Worm (Caenorhabditis elegans) whole organism, young adult: ENCODE measurements around the gene cwf-19L1.
A peak's percentile ranks its signal among the peaks of the same experiment; 100 is the strongest.
"Not testable (repeated sequence)": the region's sequence is repeated elsewhere in the genome, so short reads cannot be mapped to it uniquely, and the experiment has no call there.

ENCODE experiments used
- B0019.2 ChIP-seq: fragments of 200-800 bp; sonication (Bioruptor generic); conservative IDR thresholded peaks from 2 replicates; pipeline ENCODE4 v1.3.6; 2022; ENCODE audit warnings: missing genetic modification reagents, missing genetic modification characterization, missing compliant biosample characterization
- B0261.1 ChIP-seq: sonication (generic microtip); optimal IDR thresholded peaks from 2 replicates; lab custom pipeline; 2016; ENCODE audit warnings: mild to moderate bottlenecking, missing genetic modification characterization, moderate library complexity, missing compliant biosample characterization
- D2030.7 ChIP-seq: fragments of 200-800 bp; sonication (Bioruptor generic); IDR thresholded peaks from 2 replicates; pipeline ENCODE4 v1.3.6; 2022; ENCODE audit warnings: missing genetic modification reagents, missing genetic modification characterization, missing compliant biosample characterization
- F55B11.4 ChIP-seq: sonication (generic microtip); optimal IDR thresholded peaks from 2 replicates; lab custom pipeline; 2016; ENCODE audit warnings: missing compliant biosample characterization, missing genetic modification characterization, borderline replicate concordance; ENCODE audit not compliant: insufficient read depth
- K12H6.12 ChIP-seq: fragments of 200-800 bp; sonication (Bioruptor generic); optimal IDR thresholded peaks from 2 replicates; lab custom pipeline; 2018; ENCODE audit warnings: mild to moderate bottlenecking, missing genetic modification characterization, missing compliant biosample characterization
- T07F8.4 ChIP-seq: sonication (generic microtip); optimal IDR thresholded peaks from 2 replicates; lab custom pipeline; 2016; ENCODE audit warnings: mild to moderate bottlenecking, missing genetic modification characterization, moderate library complexity, missing compliant biosample characterization
- T26A5.8 ChIP-seq: sonication (generic microtip); optimal IDR thresholded peaks from 2 replicates; lab custom pipeline; 2016; ENCODE audit warnings: missing genetic modification characterization, missing compliant biosample characterization
- Y67H2A.10 ChIP-seq: fragments of 200-800 bp; sonication (Bioruptor generic); conservative IDR thresholded peaks from 2 replicates; pipeline ENCODE4 v1.3.6; 2022; ENCODE audit warnings: missing genetic modification reagents, missing genetic modification characterization, missing compliant biosample characterization
- ama-1 ChIP-seq, 3 experiments: fragments of 150-350 bp in 1 of 3; sonication (generic microtip) in 2 of 3; optimal IDR thresholded peaks; 2 replicates each; lab custom pipeline; 2014 to 2018; ENCODE audit warnings: missing biosample characterization in 2 of 3, missing genetic modification characterization in 2 of 3, missing genetic modification reagents in 2 of 3
- aptf-3 ChIP-seq: fragments of 200-800 bp; sonication (Bioruptor generic); IDR thresholded peaks from 2 replicates; pipeline ENCODE4 v1.3.6; 2022; ENCODE audit warnings: missing genetic modification characterization, missing compliant biosample characterization
- bed-2 ChIP-seq: fragments of 200-800 bp; sonication (Bioruptor generic); IDR thresholded peaks from 2 replicates; pipeline ENCODE4 v1.3.6; 2022; ENCODE audit warnings: missing genetic modification reagents, missing genetic modification characterization, missing compliant biosample characterization
- cebp-1 ChIP-seq, 2 experiments: fragments of 200-800 bp in 1 of 2; sonication (Bioruptor generic) in 1 of 2; sonication (generic microtip) in 1 of 2; IDR thresholded peaks in 1 of 2; optimal IDR thresholded peaks in 1 of 2; 2 replicates each; pipeline versions ENCODE4 v1.3.6 to Lab custom; 2017 to 2022; ENCODE audit warnings: missing compliant biosample characterization in 2 of 2, missing genetic modification characterization in 2 of 2, mild to moderate bottlenecking in 1 of 2, missing genetic modification reagents in 1 of 2, moderate library complexity in 1 of 2
- ceh-79 ChIP-seq: sonication (generic microtip); optimal IDR thresholded peaks from 2 replicates; lab custom pipeline; 2017; ENCODE audit warnings: mild to moderate bottlenecking, missing genetic modification characterization, missing compliant biosample characterization
- dpff-1 ChIP-seq: sonication (generic microtip); optimal IDR thresholded peaks from 2 replicates; lab custom pipeline; 2017; ENCODE audit warnings: mild to moderate bottlenecking, missing genetic modification characterization, missing compliant biosample characterization
- egl-44 ChIP-seq: fragments of 200-800 bp; sonication (Bioruptor generic); IDR thresholded peaks from 2 replicates; pipeline ENCODE4 v1.3.6; 2022; ENCODE audit warnings: missing genetic modification reagents, missing genetic modification characterization, missing compliant biosample characterization
- egrh-3 ChIP-seq: fragments of 200-800 bp; sonication (Bioruptor generic); IDR thresholded peaks from 2 replicates; pipeline ENCODE4 v1.3.6; 2022; ENCODE audit warnings: missing genetic modification reagents, missing genetic modification characterization, missing compliant biosample characterization
- him-1 ChIP-seq: sonication (generic microtip); optimal IDR thresholded peaks from 2 replicates; lab custom pipeline; 2016; ENCODE audit warnings: missing genotype, missing genetic modification reagents, missing genetic modification characterization, missing compliant biosample characterization
- hmg-1.2 ChIP-seq: fragments of 200-800 bp; sonication (Bioruptor generic); IDR thresholded peaks from 2 replicates; pipeline ENCODE4 v1.3.6; 2022; ENCODE audit warnings: missing genetic modification reagents, missing genetic modification characterization, missing compliant biosample characterization
- let-607 ChIP-seq, 2 experiments: fragments of 200-800 bp in 1 of 2; sonication (Bioruptor generic) in 1 of 2; sonication (generic microtip) in 1 of 2; optimal IDR thresholded peaks; 2 replicates each; lab custom pipeline; 2016 to 2018; ENCODE audit warnings: mild to moderate bottlenecking in 2 of 2, missing compliant biosample characterization in 2 of 2, missing genetic modification characterization in 2 of 2, moderate library complexity in 2 of 2, missing genotype in 1 of 2
- lin-35 ChIP-seq, 3 experiments: fragments of 150-350 bp in 2 of 3; sonication (generic microtip) in 1 of 3; optimal IDR thresholded peaks; 2 replicates each; lab custom pipeline; 2014 to 2018; ENCODE audit warnings: missing biosample characterization in 3 of 3, missing genetic modification characterization in 3 of 3, missing genetic modification reagents in 3 of 3
- lin-40 ChIP-seq: sonication (generic microtip); optimal IDR thresholded peaks from 2 replicates; lab custom pipeline; 2016; ENCODE audit warnings: missing genetic modification characterization, mild to moderate bottlenecking, missing compliant biosample characterization, missing genotype, missing genetic modification reagents
- lin-54 ChIP-seq: fragments of 200-800 bp; sonication (Bioruptor generic); optimal IDR thresholded peaks from 2 replicates; lab custom pipeline; 2018; ENCODE audit warnings: mild to moderate bottlenecking, missing genetic modification characterization, missing compliant biosample characterization
- lir-1 ChIP-seq: fragments of 200-800 bp; sonication (Bioruptor generic); conservative IDR thresholded peaks from 2 replicates; pipeline ENCODE4 v1.3.6; 2022; ENCODE audit warnings: missing genetic modification reagents, missing genetic modification characterization, missing compliant biosample characterization
- lsy-27 ChIP-seq: sonication (generic microtip); optimal IDR thresholded peaks from 2 replicates; lab custom pipeline; 2017; ENCODE audit warnings: missing genetic modification characterization, mild to moderate bottlenecking, missing compliant biosample characterization, antibody characterized with exemption, missing genotype, borderline replicate concordance; ENCODE audit not compliant: insufficient read depth
- mcd-1 ChIP-seq: fragments of 200-800 bp; sonication (Bioruptor generic); IDR thresholded peaks from 2 replicates; pipeline ENCODE4 v1.3.6; 2022; ENCODE audit warnings: missing genetic modification reagents, missing genetic modification characterization, missing compliant biosample characterization
- nfyb-1 ChIP-seq: fragments of 200-800 bp; sonication (Bioruptor generic); IDR thresholded peaks from 2 replicates; pipeline ENCODE4 v1.3.6; 2022; ENCODE audit warnings: missing genetic modification reagents, missing genetic modification characterization, missing compliant biosample characterization
- nhr-80 ChIP-seq: sonication (generic microtip); optimal IDR thresholded peaks from 2 replicates; lab custom pipeline; 2016; ENCODE audit warnings: missing genetic modification characterization, missing compliant biosample characterization
- ztf-18 ChIP-seq: sonication (generic microtip); optimal IDR thresholded peaks from 2 replicates; lab custom pipeline; 2016; ENCODE audit warnings: missing genotype, mild to moderate bottlenecking, missing genetic modification characterization, missing compliant biosample characterization
- ztf-25 ChIP-seq: fragments of 200-800 bp; sonication (Bioruptor generic); IDR thresholded peaks from 2 replicates; pipeline ENCODE4 v1.3.6; 2022; ENCODE audit warnings: missing genetic modification reagents, missing genetic modification characterization, missing compliant biosample characterization
- ztf-3 ChIP-seq: fragments of 200-800 bp; sonication (Bioruptor generic); optimal IDR thresholded peaks from 2 replicates; lab custom pipeline; 2018; ENCODE audit warnings: mild to moderate bottlenecking, missing genetic modification characterization, missing compliant biosample characterization

Gene cwf-19L1

ce11 chrV:6107474-6107873 lies at the start of gene cwf-19L1 (continued):
- TF ChIP-seq lir-1 (0 out of 2 replicates have a peak, but pooled peaks have one; percentile 26), Y67H2A.10 (GFP tag; lab: Robert Waterston, UW) (no peak), egl-44 (no peak), egrh-3 (GFP tag; lab: Robert Waterston, UW) (no peak), B0019.2 (GFP tag; lab: Robert Waterston, UW) (0 out of 2 replicates have a peak, but pooled peaks have one; percentile 49), nfyb-1 (GFP tag; lab: Robert Waterston, UW) (no peak), lin-40 (no peak), mcd-1 (GFP tag; lab: Robert Waterston, UW) (no peak), bed-2 (GFP tag; lab: Robert Waterston, UW) (no peak), cebp-1 (GFP tag; IDR thresholded peaks at IDR 0.05; lab: Robert Waterston, UW) (no peak), cebp-1 (tag; optimal IDR thresholded peaks at IDR 0.05; lab: Kevin White, UChicago) (peak; percentile 19), dpff-1 (no peak), hmg-1.2 (GFP tag; lab: Robert Waterston, UW) (peak; percentile 18; the same call in 1 of the 2 replicates), let-607 (tag; optimal IDR thresholded peaks at IDR 0.05; lab: Kevin White, UChicago) (no peak), him-1 (tag; lab: Kevin White, UChicago) (no peak), F55B11.4 (tag; lab: Kevin White, UChicago) (no peak), D2030.7 (GFP tag; lab: Robert Waterston, UW) (0 out of 2 replicates have a peak, but pooled peaks have one; percentile 22), aptf-3 (GFP tag; lab: Robert Waterston, UW) (no peak), lin-35 (GFP tag; optimal IDR thresholded peaks at IDR 0.05; lab: Kevin White, UChicago) (peak in 1 of 3 experiments; percentile 80), lsy-27 (tag; lab: Kevin White, UChicago) (no peak), B0261.1 (no peak)

- TF ChIP-seq K12H6.12 (no peak), ceh-79 (tag; lab: Kevin White, UChicago) (no peak), T07F8.4 (tag; lab: Kevin White, UChicago) (no peak), B0019.2 (GFP tag; lab: Robert Waterston, UW) (no peak), nhr-80 (no peak), lin-35 (GFP tag; optimal IDR thresholded peaks at IDR 0.05; lab: Kevin White, UChicago) (no peak), ztf-25 (no peak), T26A5.8 (tag; lab: Kevin White, UChicago) (no peak), Y67H2A.10 (GFP tag; lab: Robert Waterston, UW) (no peak), dpff-1 (no peak), ama-1 (optimal IDR thresholded peaks at IDR 0.05; lab: Kevin White, UChicago) (no peak), ama-1 (GFP tag; optimal IDR thresholded peaks at IDR 0.05; lab: Kevin White, UChicago) (no peak)
Observed at ce11 chrV:6063330-6063729, 44.3 kb upstream of the cwf-19L1 start, which contains the start of gene Y38A10A.2. TSS of gene Y38A10A.2 (minus strand) at chrV:6063430.

ce11 chrV:6067112-6067511 lies 40.5 kb upstream of the cwf-19L1 start, which contains the start of gene srh-10:
TSS of gene srh-10 (minus strand) at chrV:6067140.
- TF ChIP-seq ztf-3 (GFP tag; lab: Kevin White, UChicago) = no peak

ce11 chrV:6069968-6070367 lies 37.7 kb upstream of the cwf-19L1 start, which contains the start of gene fbxa-214:
TSS of gene fbxa-214 (minus strand) at chrV:6070068.
- TF ChIP-seq bed-2 (GFP tag; lab: Robert Waterston, UW); lin-54 (GFP tag; lab: Kevin White, UChicago); ztf-18 (tag; lab: Kevin White, UChicago): not testable (repeated sequence)
